Fruit fly (Drosophila melanogaster): ENCODE measurements around the gene Or67d.

The Or67d gene

DNA sequence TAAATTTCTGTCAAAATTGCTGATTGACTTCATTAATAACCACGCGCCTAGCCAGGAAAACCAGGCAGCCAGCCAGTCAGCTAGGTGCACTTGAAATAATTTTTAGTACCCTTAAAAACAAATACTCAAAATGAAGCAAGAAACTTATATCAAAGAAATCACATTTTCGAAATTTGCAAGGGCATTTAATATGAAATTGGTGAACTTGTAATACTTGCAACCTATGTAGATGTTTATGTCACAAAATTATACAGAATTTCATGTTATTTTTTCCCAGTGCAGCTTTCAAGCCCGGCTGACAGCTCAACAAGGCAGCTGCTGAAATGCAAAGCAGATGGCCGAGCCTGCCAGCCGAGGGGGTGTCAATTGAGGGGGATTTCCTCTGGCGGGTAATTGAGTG, 41.9 kb downstream of the Or67d start:
- TF ChIP-seq noc (tag; optimal IDR thresholded peaks at IDR 0.05) = no peak

- no peak for TF ChIP-seq noc (tag; optimal IDR thresholded peaks at IDR 0.05)
Measured at dm6 chr3L:10315823-10316222, 42.8 kb downstream of the Or67d start.

- no peak for TF ChIP-seq noc (tag; optimal IDR thresholded peaks at IDR 0.05)
Measured at dm6 chr3L:10318356-10318755, 45.4 kb downstream of the Or67d start.

- no peak for TF ChIP-seq noc (tag; optimal IDR thresholded peaks at IDR 0.05)
Measured at dm6 chr3L:10320802-10321201, 47.8 kb downstream of the Or67d start.

- TF ChIP-seq noc (tag; optimal IDR thresholded peaks at IDR 0.05) = no peak
Measured at dm6 chr3L:10321735-10322319, 48.8 kb downstream of the Or67d start.

All from whole organism, larva.